Worm (Caenorhabditis elegans) whole organism, mixed stage, embryonic: ENCODE results near the gene dgat-2.

ENCODE experiments used
- cnd-1 ChIP-seq: fragments of 200-800 bp; sonication (Bioruptor generic); optimal IDR thresholded peaks from 2 replicates; lab custom pipeline; 2018; ENCODE audit warnings: mild to moderate bottlenecking, missing genetic modification characterization, missing compliant biosample characterization
- elt-1 ChIP-seq: sonication (generic microtip); optimal IDR thresholded peaks from 2 replicates; lab custom pipeline; 2017; ENCODE audit warnings: missing genetic modification characterization, mild to moderate bottlenecking, missing compliant biosample characterization, antibody characterized with exemption, moderate library complexity, borderline replicate concordance; ENCODE audit not compliant: insufficient read depth
- elt-3 ChIP-seq: fragments of 150-350 bp; optimal IDR thresholded peaks from 2 replicates; lab custom pipeline; 2014; ENCODE audit warnings: missing biosample characterization, missing genetic modification characterization
- lin-13 ChIP-seq: fragments of 150-350 bp; optimal IDR thresholded peaks from 2 replicates; lab custom pipeline; 2014; ENCODE audit warnings: missing biosample characterization, missing genetic modification characterization
- mls-2 ChIP-seq: sonication (generic microtip); optimal IDR thresholded peaks from 2 replicates; lab custom pipeline; 2016; ENCODE audit warnings: mild to moderate bottlenecking, missing genetic modification characterization, moderate library complexity, missing compliant biosample characterization
- nhr-12 ChIP-seq: fragments of 150-350 bp; optimal IDR thresholded peaks from 2 replicates; lab custom pipeline; 2014; ENCODE audit warnings: missing biosample characterization, missing genetic modification characterization
- nhr-28 ChIP-seq: fragments of 150-350 bp; optimal IDR thresholded peaks from 2 replicates; lab custom pipeline; 2014; ENCODE audit warnings: missing biosample characterization, missing genetic modification characterization
- nhr-76 ChIP-seq: sonication (generic microtip); optimal IDR thresholded peaks from 2 replicates; lab custom pipeline; 2017; ENCODE audit warnings: missing biosample characterization, missing genetic modification characterization
- sptf-1 ChIP-seq: sonication (generic microtip); optimal IDR thresholded peaks from 2 replicates; lab custom pipeline; 2017; ENCODE audit warnings: mild to moderate bottlenecking, missing genetic modification characterization, moderate library complexity, missing compliant biosample characterization
- unc-39 ChIP-seq: fragments of 150-350 bp; optimal IDR thresholded peaks from 2 replicates; lab custom pipeline; 2014; ENCODE audit warnings: missing biosample characterization, missing genetic modification characterization
- unc-62 ChIP-seq: fragments of 150-350 bp; optimal IDR thresholded peaks from 2 replicates; lab custom pipeline; 2014; ENCODE audit warnings: missing biosample characterization, missing genetic modification reagents, missing genetic modification characterization

DNA sequence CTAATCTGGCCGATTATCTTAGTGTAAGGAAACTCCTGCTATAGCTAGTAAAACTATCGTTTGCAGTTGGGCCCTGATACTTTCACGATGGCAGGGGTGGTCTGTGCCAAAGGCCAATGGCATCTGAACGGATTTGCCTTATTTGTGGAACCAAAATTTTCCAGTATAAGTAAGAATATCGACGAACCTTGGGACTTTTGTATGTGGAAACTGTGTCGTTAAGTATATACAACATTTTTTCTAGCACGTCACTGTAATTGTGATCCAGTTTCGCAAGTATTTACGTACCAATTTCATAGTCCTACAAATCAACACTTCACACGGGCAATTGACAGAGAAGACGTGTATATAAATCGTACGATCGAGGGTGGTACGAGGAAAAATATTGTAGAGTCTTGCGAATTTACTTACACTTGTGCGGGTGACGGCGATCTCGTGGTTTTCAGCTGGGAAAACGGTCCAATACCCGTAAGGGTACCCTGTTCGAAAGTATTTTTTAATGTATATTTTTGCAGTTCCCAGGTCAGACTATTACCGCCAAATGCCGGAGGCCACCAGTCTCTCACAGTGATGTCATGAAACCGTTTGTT, 46.2 kb downstream of the dgat-2 start:
- TF ChIP-seq cnd-1 (tag; lab: Kevin White, UChicago) (no peak), nhr-12 (tag; lab: Kevin White, UChicago) (no peak), unc-62 (GFP tag; lab: Kevin White, UChicago) (no peak), unc-39 (no peak), nhr-28 (tag; lab: Kevin White, UChicago) (no peak), elt-3 (tag; lab: Kevin White, UChicago) (no peak), sptf-1 (tag; lab: Kevin White, UChicago) (no peak), elt-1 (no peak), nhr-76 (tag; lab: Kevin White, UChicago) (no peak), lin-13 (tag; lab: Kevin White, UChicago) (no peak), mls-2 (tag; lab: Kevin White, UChicago) (no peak)
